Worm (Caenorhabditis elegans): ENCODE measurements around the gene str-121.

DNA sequence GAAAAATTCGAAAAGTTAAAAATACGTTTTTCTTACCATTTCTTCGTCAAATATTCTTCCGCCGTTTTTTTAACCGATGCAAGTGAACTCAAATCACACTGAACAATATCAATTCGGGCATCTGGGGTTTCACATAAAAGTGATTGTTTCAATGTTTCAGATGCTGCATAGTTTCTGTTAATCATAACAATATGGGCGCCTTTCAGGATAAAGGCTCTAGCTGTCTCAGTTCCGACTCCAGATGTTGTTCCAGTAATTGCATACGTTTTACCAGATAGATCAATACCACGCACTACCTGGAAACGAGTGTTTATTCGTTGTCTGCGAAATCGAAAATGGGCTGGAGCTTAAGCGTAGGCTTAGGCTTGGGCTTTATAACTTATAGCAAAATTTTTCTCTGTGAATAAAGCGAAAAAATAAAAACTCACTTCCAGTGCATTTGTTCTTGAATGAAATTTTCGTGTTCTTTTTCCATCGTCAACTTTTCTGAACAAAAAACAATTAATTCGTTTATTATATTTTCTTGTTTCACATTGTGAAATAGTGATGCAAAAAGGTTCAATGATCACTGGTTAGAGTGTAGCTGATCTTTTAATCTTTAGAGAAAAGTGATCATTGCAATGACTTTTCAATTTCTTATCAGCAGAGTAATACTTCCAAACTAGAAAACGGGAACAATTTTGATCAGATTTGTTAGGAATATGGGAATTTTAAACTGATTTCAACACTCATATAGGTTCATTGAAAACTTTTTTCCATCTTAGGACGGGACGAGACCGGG lies 42.9 kb downstream of the str-121 start:
- TF ChIP-seq unc-62 (GFP tag; optimal IDR thresholded peaks at IDR 0.05) (no peak), lsy-2 (tag; optimal IDR thresholded peaks at IDR 0.05) (no peak), nhr-2 (tag; optimal IDR thresholded peaks at IDR 0.05) (no peak), blmp-1 (tag; optimal IDR thresholded peaks at IDR 0.05) (no peak), nhr-28 (tag; optimal IDR thresholded peaks at IDR 0.05) (no peak), nhr-12 (tag; optimal IDR thresholded peaks at IDR 0.05) (no peak), snpc-4 (tag; optimal IDR thresholded peaks at IDR 0.05) (no peak), pha-4 (tag; optimal IDR thresholded peaks at IDR 0.05) (no peak), M03D4.4 (tag; optimal IDR thresholded peaks at IDR 0.05) (no peak), elt-3 (tag; optimal IDR thresholded peaks at IDR 0.05) (no peak), elt-1 (tag; optimal IDR thresholded peaks at IDR 0.05; ENCODE audit: borderline replicate concordance, insufficient read depth) (no peak), lin-13 (tag; optimal IDR thresholded peaks at IDR 0.05) (no peak), drap-1 (GFP tag; optimal IDR thresholded peaks at IDR 0.05) (no peak)

Measured in whole organism, mixed stage, embryonic.